Worm (Caenorhabditis elegans): ENCODE results near the gene R10H10.3.

ce11 chrIV:10422230-10422629 lies 33.9 kb downstream of the R10H10.3 start:
- TF ChIP-seq madf-9 (GFP tag; conservative IDR thresholded peaks at IDR 0.05) (no peak), jun-1 (tag; optimal IDR thresholded peaks at IDR 0.05) (no peak), lin-15B (tag; optimal IDR thresholded peaks at IDR 0.05) (no peak), dpl-1 (GFP tag; optimal IDR thresholded peaks at IDR 0.05) (no peak), snpc-4 (tag; optimal IDR thresholded peaks at IDR 0.05) (no peak)

Data from whole organism, L4 larva.